Fruit fly (Drosophila melanogaster): Measurements from ENCODE around the gene CG3568.
A peak's percentile ranks its signal among the peaks of the same experiment; 100 is the strongest.

The CG3568 gene

DNA sequence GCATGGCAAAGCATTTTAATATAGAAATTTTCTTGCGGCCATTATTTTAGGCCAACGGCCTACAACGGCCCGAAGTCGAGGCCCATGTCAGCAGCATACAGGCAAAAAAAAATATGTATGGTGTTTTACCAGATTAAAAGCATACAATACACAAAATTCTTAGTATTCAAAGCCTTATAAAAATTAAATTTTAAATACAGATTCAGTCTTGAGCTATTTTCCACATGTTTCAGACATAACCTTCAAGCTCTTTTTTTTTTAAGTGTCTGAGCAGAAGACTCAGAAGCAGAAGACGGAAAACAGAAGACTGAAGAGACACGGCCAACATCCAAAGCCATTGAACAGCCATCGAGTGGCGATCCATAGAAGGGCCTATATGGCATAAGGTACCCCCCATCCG, 39.3 kb downstream of the CG3568 start (continued):
- TF ChIP-seq CG1602 (GFP tag; optimal IDR thresholded peaks at IDR 0.05) = peak; percentile 8
- peak; percentile 17 for TF ChIP-seq CG16815 (GFP tag; optimal IDR thresholded peaks at IDR 0.05)
- no peak for TF ChIP-seq C15 (GFP tag; IDR thresholded peaks at IDR 0.05)
- TF ChIP-seq wor (GFP tag; IDR thresholded peaks at IDR 0.05) = 0 out of 2 replicates have a peak, but pooled peaks have one; percentile 20
- TF ChIP-seq CG6254 (GFP tag; optimal IDR thresholded peaks at IDR 0.05) = peak; percentile 57
- TF ChIP-seq sens (GFP tag) = peak; percentile 93
- peak; percentile 22 for TF ChIP-seq Xbp1 (GFP tag; optimal IDR thresholded peaks at IDR 0.05)
- no peak for TF ChIP-seq lbe (GFP tag; optimal IDR thresholded peaks at IDR 0.05)
- peak; percentile 27 for TF ChIP-seq CG7556 (GFP tag; optimal IDR thresholded peaks at IDR 0.05)
- TF ChIP-seq bsh (GFP tag; optimal IDR thresholded peaks at IDR 0.05) = peak in 1 of 2 experiments; percentile 82
- TF ChIP-seq CG17361 (GFP tag; IDR thresholded peaks at IDR 0.05) = peak; percentile 57; the same call in 2 of the 3 replicates
- TF ChIP-seq Oli (tag; optimal IDR thresholded peaks at IDR 0.05) = peak; percentile 51
- no peak for TF ChIP-seq CG10274 (GFP tag; optimal IDR thresholded peaks at IDR 0.05)
- peak; percentile 11 for TF ChIP-seq CG10654 (GFP tag; optimal IDR thresholded peaks at IDR 0.05)
- no peak for TF ChIP-seq exex (tag; optimal IDR thresholded peaks at IDR 0.05)
- no peak for TF ChIP-seq pan (optimal IDR thresholded peaks at IDR 0.05)
- TF ChIP-seq pan (GFP tag; optimal IDR thresholded peaks at IDR 0.05 in 1 of 2, IDR thresholded peaks at IDR 0.05 in 1 of 2) = peak in 1 of 2 experiments; percentile 20
- TF ChIP-seq CG7745 (tag; optimal IDR thresholded peaks at IDR 0.05) = no peak
- no peak for TF ChIP-seq klu (GFP tag; IDR thresholded peaks at IDR 0.05)
- no peak for TF ChIP-seq CG9609 (GFP tag; optimal IDR thresholded peaks at IDR 0.05)
- TF ChIP-seq CG17359 (tag; optimal IDR thresholded peaks at IDR 0.05) = peak; percentile 33
- no peak for TF ChIP-seq CG16813 (GFP tag; IDR thresholded peaks at IDR 0.05; ENCODE audit: partially characterized antibody)
- peak; percentile 6 for TF ChIP-seq Hsf (GFP tag; optimal IDR thresholded peaks at IDR 0.05)
- no peak for TF ChIP-seq org-1 (GFP tag; optimal IDR thresholded peaks at IDR 0.05)
- peak; percentile 52 for TF ChIP-seq gsb-n (tag; optimal IDR thresholded peaks at IDR 0.05)
- TF ChIP-seq CG12236 (GFP tag; optimal IDR thresholded peaks at IDR 0.05) = no peak
- no peak for TF ChIP-seq CG13287 (GFP tag; IDR thresholded peaks at IDR 0.05; ENCODE audit: partially characterized antibody)
- TF ChIP-seq ttk (GFP tag; IDR thresholded peaks at IDR 0.05) = peak; percentile 32; the same call in 1 of the 2 replicates
- TF ChIP-seq PHDP (tag; optimal IDR thresholded peaks at IDR 0.05) = peak; percentile 18
- peak; percentile 43; the same call in 1 of the 3 replicates for TF ChIP-seq CG11093 (GFP tag; IDR thresholded peaks at IDR 0.05)
- TF ChIP-seq CG10366 (GFP tag; IDR thresholded peaks at IDR 0.05) = no peak
- peak; percentile 32 for TF ChIP-seq Spps (tag; optimal IDR thresholded peaks at IDR 0.05)
- TF ChIP-seq CG34224 (GFP tag; IDR thresholded peaks at IDR 0.05; ENCODE audit: partially characterized antibody) = no peak
- TF ChIP-seq Sin3A (optimal IDR thresholded peaks at IDR 0.05) = no peak
- TF ChIP-seq Sox102F (GFP tag; optimal IDR thresholded peaks at IDR 0.05) = peak; percentile 45
- peak; percentile 34; the same call in 1 of the 2 replicates for TF ChIP-seq ranshi (GFP tag; IDR thresholded peaks at IDR 0.05)
- no peak for TF ChIP-seq Hand (GFP tag; optimal IDR thresholded peaks at IDR 0.05)
- TF ChIP-seq tgo (GFP tag; IDR thresholded peaks at IDR 0.05) = peak; percentile 28; the same call in 1 of the 3 replicates
- TF ChIP-seq CG16863 (GFP tag; optimal IDR thresholded peaks at IDR 0.05) = peak; percentile 30
- peak; percentile 9 for TF ChIP-seq Camta (GFP tag; optimal IDR thresholded peaks at IDR 0.05)
- TF ChIP-seq CG6813 (GFP tag; optimal IDR thresholded peaks at IDR 0.05) = peak; percentile 3
- TF ChIP-seq CG15479 (GFP tag; optimal IDR thresholded peaks at IDR 0.05) = no peak
- peak; percentile 32 for TF ChIP-seq D19A (tag; optimal IDR thresholded peaks at IDR 0.05)
- no peak for TF ChIP-seq CG3163 (GFP tag; optimal IDR thresholded peaks at IDR 0.05)
- peak; percentile 50; the same call in 1 of the 2 replicates for TF ChIP-seq Ptx1 (GFP tag; IDR thresholded peaks at IDR 0.05)
- TF ChIP-seq tio (GFP tag; optimal IDR thresholded peaks at IDR 0.05) = peak; percentile 10
- TF ChIP-seq zf30C (GFP tag; optimal IDR thresholded peaks at IDR 0.05) = no peak
- no peak for TF ChIP-seq tap (tag; optimal IDR thresholded peaks at IDR 0.05)
- TF ChIP-seq insv (GFP tag; optimal IDR thresholded peaks at IDR 0.05) = no peak
- no peak for TF ChIP-seq slou (GFP tag; optimal IDR thresholded peaks at IDR 0.05)
- TF ChIP-seq chn (GFP tag; optimal IDR thresholded peaks at IDR 0.05) = no peak
